Worm (Caenorhabditis elegans) whole organism, young adult: ENCODE results near the gene C16B8.4.

Experiments
- xnd-1 ChIP-seq: sonication (generic microtip); optimal IDR thresholded peaks from 2 replicates; lab custom pipeline; 2016; ENCODE audit warnings: missing genotype, missing genetic modification reagents, missing genetic modification characterization, missing compliant biosample characterization
- ztf-22 ChIP-seq: fragments of 200-800 bp; sonication (Bioruptor generic); optimal IDR thresholded peaks from 2 replicates; lab custom pipeline; 2018; ENCODE audit warnings: mild to moderate bottlenecking, missing genetic modification characterization, moderate library complexity, missing compliant biosample characterization

DNA sequence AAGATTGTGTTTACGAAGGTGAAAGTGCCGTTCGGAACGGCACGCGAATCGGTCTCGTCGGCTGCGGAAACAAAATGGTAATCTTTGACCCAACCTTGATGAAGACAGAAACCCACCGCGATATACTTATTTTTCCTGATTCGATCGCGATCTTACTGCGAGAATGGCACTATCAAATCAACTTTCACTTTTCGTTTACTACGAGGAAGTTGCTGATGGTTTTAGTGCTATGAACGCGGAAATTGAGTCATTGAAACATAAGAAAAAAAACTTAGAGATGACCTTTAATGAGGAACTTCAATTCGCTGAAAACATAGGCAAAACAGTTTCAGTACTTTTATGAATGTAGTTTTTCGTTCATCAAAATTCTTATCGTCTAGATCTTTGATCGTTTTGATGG, 40.7 kb downstream of the C16B8.4 start:
- TF ChIP-seq xnd-1 (tag; lab: Kevin White, UChicago) (no peak), ztf-22 (GFP tag; lab: Kevin White, UChicago) (no peak)
